Fruit fly (Drosophila melanogaster): ENCODE data around the gene eIF2Balpha.

The eIF2Balpha gene

dm6 chr3R:29935756-29936155, at the start of gene eIF2Balpha, which contains the start of gene Vps13B:
eIF2Balpha (minus strand) TSS chr3R:29935888.
Vps13B (plus strand) TSS chr3R:29935978.
- no peak for TF ChIP-seq EcR (GFP tag; optimal IDR thresholded peaks at IDR 0.05)
- no peak for TF ChIP-seq psq (optimal IDR thresholded peaks at IDR 0.05)

DNA sequence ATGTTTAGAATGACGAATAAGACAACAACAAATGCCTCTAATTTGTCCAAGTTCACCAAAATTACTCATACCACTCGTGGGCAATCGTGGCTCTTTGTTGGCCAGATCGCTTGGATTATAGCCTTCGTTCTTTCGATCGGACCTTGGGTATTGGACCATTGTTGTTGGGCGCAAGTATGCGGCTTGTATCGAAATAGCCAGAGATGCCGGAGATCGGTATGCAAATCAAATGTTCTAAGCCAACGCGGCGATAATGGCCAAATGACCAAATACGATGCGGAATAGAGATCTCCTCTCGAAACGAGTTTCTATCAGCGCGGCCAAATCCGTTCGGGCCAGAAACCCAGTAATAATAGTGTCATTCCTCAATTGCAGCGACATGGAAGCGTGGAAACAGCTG, 49.5 kb upstream of the eIF2Balpha start:
- no peak for TF ChIP-seq usp (GFP tag; optimal IDR thresholded peaks at IDR 0.05)
- TF ChIP-seq Dll (optimal IDR thresholded peaks at IDR 0.05): no peak

- no peak for TF ChIP-seq psq (optimal IDR thresholded peaks at IDR 0.05)
Observed at dm6 chr3R:29983886-29984285, 48.2 kb upstream of the eIF2Balpha start.

dm6 chr3R:29983073-29983544, 47.4 kb upstream of the eIF2Balpha start, which contains the start of gene CG7896:
CG7896 (plus strand) TSS chr3R:29983426.
- TF ChIP-seq usp (GFP tag; optimal IDR thresholded peaks at IDR 0.05): no peak
- TF ChIP-seq psq (optimal IDR thresholded peaks at IDR 0.05): no peak
- TF ChIP-seq pan (optimal IDR thresholded peaks at IDR 0.05): no peak
- TF ChIP-seq EcR (GFP tag; optimal IDR thresholded peaks at IDR 0.05): no peak
- TF ChIP-seq Dll (optimal IDR thresholded peaks at IDR 0.05): no peak
- no peak for TF ChIP-seq CG8478 (optimal IDR thresholded peaks at IDR 0.05)

DNA sequence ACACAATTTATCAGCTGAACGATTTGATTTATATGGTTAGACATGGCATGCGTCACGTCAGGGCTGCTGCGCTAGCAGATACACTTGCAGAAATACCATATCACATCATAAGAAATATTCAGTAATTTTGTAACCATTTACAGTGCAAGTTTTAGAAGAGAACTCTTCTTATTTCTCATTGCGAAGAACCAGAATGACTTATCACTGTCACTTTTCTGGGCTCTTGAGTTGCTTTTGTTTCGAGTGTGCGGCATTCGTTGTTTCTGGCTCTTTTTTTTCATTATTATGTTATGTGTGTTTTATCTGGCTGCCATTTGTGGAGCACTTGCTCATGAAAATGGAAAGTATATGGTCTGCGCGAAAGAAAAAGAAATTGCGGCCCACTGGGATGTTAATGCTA, 46.3 kb upstream of the eIF2Balpha start:
- TF ChIP-seq usp (GFP tag; optimal IDR thresholded peaks at IDR 0.05): no peak

- TF ChIP-seq psq (optimal IDR thresholded peaks at IDR 0.05) (no peak), EcR (GFP tag; optimal IDR thresholded peaks at IDR 0.05) (no peak)
Observed at dm6 chr3R:29981479-29981878, 45.8 kb upstream of the eIF2Balpha start.

dm6 chr3R:29978595-29978994, 42.9 kb upstream of the eIF2Balpha start:
- no peak for TF ChIP-seq pan (optimal IDR thresholded peaks at IDR 0.05)
- no peak for TF ChIP-seq Dll (optimal IDR thresholded peaks at IDR 0.05)
- TF ChIP-seq EcR (GFP tag; optimal IDR thresholded peaks at IDR 0.05): no peak
- TF ChIP-seq psq (optimal IDR thresholded peaks at IDR 0.05): no peak
- TF ChIP-seq CG8478 (optimal IDR thresholded peaks at IDR 0.05): no peak
- no peak for TF ChIP-seq usp (GFP tag; optimal IDR thresholded peaks at IDR 0.05)

dm6 chr3R:29969347-29969746, 33.7 kb upstream of the eIF2Balpha start, which contains the start of gene TkR99D:
TkR99D (minus strand) TSS chr3R:29969447.
- no peak for TF ChIP-seq usp (GFP tag; optimal IDR thresholded peaks at IDR 0.05)
- TF ChIP-seq pan (optimal IDR thresholded peaks at IDR 0.05): no peak
- no peak for TF ChIP-seq EcR (GFP tag; optimal IDR thresholded peaks at IDR 0.05)
- TF ChIP-seq Dll (optimal IDR thresholded peaks at IDR 0.05): no peak
- TF ChIP-seq CG8478 (optimal IDR thresholded peaks at IDR 0.05): no peak
- TF ChIP-seq psq (optimal IDR thresholded peaks at IDR 0.05): no peak

- TF ChIP-seq usp (GFP tag; optimal IDR thresholded peaks at IDR 0.05) (no peak), CG8478 (optimal IDR thresholded peaks at IDR 0.05) (no peak), psq (optimal IDR thresholded peaks at IDR 0.05) (no peak), Dll (optimal IDR thresholded peaks at IDR 0.05) (no peak), pan (optimal IDR thresholded peaks at IDR 0.05) (no peak), EcR (GFP tag; optimal IDR thresholded peaks at IDR 0.05) (no peak)
Observed at dm6 chr3R:29963102-29963501, 27.4 kb upstream of the eIF2Balpha start.

dm6 chr3R:29959329-29959728, 23.6 kb upstream of the eIF2Balpha start:
- TF ChIP-seq pan (optimal IDR thresholded peaks at IDR 0.05): no peak
- no peak for TF ChIP-seq CG8478 (optimal IDR thresholded peaks at IDR 0.05)

DNA sequence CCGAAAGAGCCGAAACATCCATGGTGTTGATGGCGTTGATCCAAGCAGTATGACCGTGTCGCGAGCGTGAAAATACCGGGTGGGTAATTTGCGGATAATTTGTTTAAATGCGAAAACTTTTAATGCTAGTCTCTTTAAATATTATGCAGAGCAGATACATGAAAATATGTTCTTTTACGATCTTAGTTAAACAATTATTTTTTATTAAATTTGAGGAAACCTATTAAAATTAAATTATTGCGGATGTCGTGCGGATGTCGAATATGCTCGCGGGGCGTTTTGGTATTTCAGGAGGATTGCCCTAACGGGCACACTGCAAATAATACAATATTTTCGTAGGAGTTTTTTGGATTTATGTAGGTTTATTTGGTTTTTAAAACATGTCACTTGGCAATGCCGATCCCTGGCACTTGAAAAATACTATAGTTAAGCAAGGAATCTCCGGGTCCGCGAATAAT, 2.7 kb downstream of the eIF2Balpha start, which contains the start of the genes Cog7, CG42557 and CG42558:
Gene Cog7, minus strand, starts transcription at position 51 of the 458 bp plus-strand sequence.
Gene CG42557, plus strand, starts transcription at position 281 of the 458 bp plus-strand sequence.
Gene CG42558, plus strand, starts transcription at position 281 of the 458 bp plus-strand sequence.
- TF ChIP-seq Dll (optimal IDR thresholded peaks at IDR 0.05) (no peak), psq (optimal IDR thresholded peaks at IDR 0.05) (no peak), CG8478 (optimal IDR thresholded peaks at IDR 0.05) (no peak), usp (GFP tag; optimal IDR thresholded peaks at IDR 0.05) (no peak), EcR (GFP tag; optimal IDR thresholded peaks at IDR 0.05) (no peak), pan (optimal IDR thresholded peaks at IDR 0.05) (no peak)

DNA sequence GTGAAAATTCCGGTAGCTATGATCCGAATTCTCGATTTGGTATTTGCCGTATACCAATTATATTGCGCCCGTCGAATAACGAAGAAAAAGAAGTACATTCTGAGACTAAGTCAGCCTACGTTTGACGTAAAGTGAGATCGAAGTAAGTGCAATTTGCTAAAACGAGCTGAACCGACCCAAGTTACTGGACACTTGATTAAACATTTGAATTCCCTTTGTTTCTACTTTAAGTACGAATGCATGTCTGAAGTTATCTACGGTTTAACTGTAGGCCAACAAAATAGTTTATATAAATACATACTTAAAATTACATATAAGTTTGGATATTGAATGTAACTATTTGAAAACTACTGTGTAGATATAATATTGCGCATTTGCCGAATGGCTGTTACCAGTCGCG, 5.4 kb downstream of the eIF2Balpha start, which contains the start of gene alpha-Man-Ic:
Gene alpha-Man-Ic, minus strand, starts transcription at position 101 of the 400 bp plus-strand sequence.
- no peak for TF ChIP-seq CG8478 (optimal IDR thresholded peaks at IDR 0.05)
- TF ChIP-seq EcR (GFP tag; optimal IDR thresholded peaks at IDR 0.05): no peak
- TF ChIP-seq psq (optimal IDR thresholded peaks at IDR 0.05): no peak
- no peak for TF ChIP-seq Dll (optimal IDR thresholded peaks at IDR 0.05)
- no peak for TF ChIP-seq pan (optimal IDR thresholded peaks at IDR 0.05)
- no peak for TF ChIP-seq usp (GFP tag; optimal IDR thresholded peaks at IDR 0.05)

DNA sequence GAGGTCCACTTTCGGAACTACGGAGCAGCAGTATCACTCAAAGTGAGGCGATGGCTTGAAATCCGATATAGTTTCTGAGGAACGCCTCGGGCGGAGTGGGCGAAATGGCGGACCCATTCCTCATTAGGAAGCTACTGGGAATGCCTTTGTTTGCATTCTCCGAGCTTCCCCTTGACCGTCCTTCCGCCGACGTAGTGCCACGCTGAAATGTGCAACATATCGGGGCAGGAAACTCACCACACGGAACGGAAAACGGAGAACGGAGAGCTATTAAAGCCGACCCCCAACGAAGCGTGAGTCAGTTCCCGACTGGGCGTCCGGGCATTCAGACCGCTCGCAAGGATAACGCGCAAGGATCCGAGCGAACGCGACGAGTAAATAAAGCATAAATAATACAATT, 8.7 kb downstream of the eIF2Balpha start, which contains the start of gene CG15522:
Gene CG15522, plus strand, starts transcription at position 301 of the 400 bp plus-strand sequence.
- no peak for TF ChIP-seq Dll (optimal IDR thresholded peaks at IDR 0.05)
- TF ChIP-seq EcR (GFP tag; optimal IDR thresholded peaks at IDR 0.05): no peak
- no peak for TF ChIP-seq usp (GFP tag; optimal IDR thresholded peaks at IDR 0.05)
- TF ChIP-seq pan (optimal IDR thresholded peaks at IDR 0.05): no peak
- no peak for TF ChIP-seq CG8478 (optimal IDR thresholded peaks at IDR 0.05)
- TF ChIP-seq psq (optimal IDR thresholded peaks at IDR 0.05): no peak

dm6 chr3R:29926089-29926488, 9.6 kb downstream of the eIF2Balpha start, which contains the start of gene Jon99Ci:
Jon99Ci (minus strand) TSS chr3R:29926189.
- TF ChIP-seq CG8478 (optimal IDR thresholded peaks at IDR 0.05) (no peak), psq (optimal IDR thresholded peaks at IDR 0.05) (no peak), usp (GFP tag; optimal IDR thresholded peaks at IDR 0.05) (no peak), pan (optimal IDR thresholded peaks at IDR 0.05) (no peak), Dll (optimal IDR thresholded peaks at IDR 0.05) (no peak), EcR (GFP tag; optimal IDR thresholded peaks at IDR 0.05) (no peak)

Measured in whole organism.